Worm (Caenorhabditis elegans) whole organism, L1 larva: Measurements from ENCODE around the gene spl-3.

Experiments used
- C04F5.9 ChIP-seq: sonication (generic microtip); optimal IDR thresholded peaks from 2 replicates; lab custom pipeline; 2016; ENCODE audit warnings: missing genetic modification characterization, missing compliant biosample characterization
- ama-1 ChIP-seq: fragments of 150-350 bp; optimal IDR thresholded peaks from 2 replicates; lab custom pipeline; 2014
- blmp-1 ChIP-seq: fragments of 150-350 bp; optimal IDR thresholded peaks from 2 replicates; lab custom pipeline; 2014; ENCODE audit warnings: missing biosample characterization, missing genetic modification characterization
- ceh-82 ChIP-seq, 3 experiments: fragments of 150-350 bp in 1 of 3; sonication (generic microtip) in 2 of 3; optimal IDR thresholded peaks; 2 replicates each; lab custom pipeline; 2014 to 2017; ENCODE audit warnings: missing biosample characterization in 3 of 3, missing genetic modification characterization in 3 of 3
- efl-1 ChIP-seq, 4 experiments: fragments of 150-350 bp; optimal IDR thresholded peaks in 3 of 4; peaks in 1 of 4; 1 replicate in 1 of 4; 2 replicates in 3 of 4; lab custom pipeline; 2014; ENCODE audit warnings: missing biosample characterization in 2 of 4, missing genetic modification characterization in 2 of 4, missing genetic modification reagents in 2 of 4
- efl-3 ChIP-seq: fragments of 200-800 bp; sonication (Bioruptor generic); optimal IDR thresholded peaks from 2 replicates; lab custom pipeline; 2018; ENCODE audit warnings: mild to moderate bottlenecking, missing genetic modification characterization, missing compliant biosample characterization
- egl-27 ChIP-seq, 2 experiments: fragments of 150-350 bp in 1 of 2; sonication (generic microtip); optimal IDR thresholded peaks; 3 replicates each; lab custom pipeline; 2017 to 2018; ENCODE audit warnings: missing biosample characterization in 2 of 2, missing genetic modification characterization in 2 of 2, missing genetic modification reagents in 2 of 2
- elt-2 ChIP-seq: sonication (generic microtip); optimal IDR thresholded peaks from 2 replicates; lab custom pipeline; 2016; ENCODE audit warnings: missing genetic modification characterization, mild to moderate bottlenecking, inconsistent platforms, missing compliant biosample characterization, missing genetic modification reagents
- elt-3 ChIP-seq, 6 experiments: fragments of 150-350 bp in 1 of 6; sonication (generic microtip); optimal IDR thresholded peaks; 2 replicates each; lab custom pipeline; 2017 to 2018; ENCODE audit warnings: missing biosample characterization in 6 of 6, missing genetic modification characterization in 6 of 6, inconsistent platforms in 1 of 6
- ets-5 ChIP-seq: fragments of 200-800 bp; sonication (Bioruptor generic); IDR thresholded peaks from 2 replicates; pipeline ENCODE4 v1.3.6; 2022; ENCODE audit warnings: missing genetic modification characterization, missing compliant biosample characterization
- fkh-8 ChIP-seq: sonication (generic microtip); optimal IDR thresholded peaks from 2 replicates; lab custom pipeline; 2016; ENCODE audit warnings: mild to moderate bottlenecking, missing genetic modification characterization, missing compliant biosample characterization
- fos-1 ChIP-seq: fragments of 150-350 bp; optimal IDR thresholded peaks from 2 replicates; lab custom pipeline; 2014; ENCODE audit warnings: missing biosample characterization, missing genetic modification characterization
- grh-1 ChIP-seq: fragments of 200-800 bp; sonication (Bioruptor generic); IDR thresholded peaks from 2 replicates; pipeline ENCODE4 v1.3.6; 2022; ENCODE audit warnings: missing genetic modification reagents, missing genetic modification characterization, missing compliant biosample characterization
- hpl-2 ChIP-seq: fragments of 150-350 bp; optimal IDR thresholded peaks from 2 replicates; lab custom pipeline; 2014; ENCODE audit warnings: missing biosample characterization, missing genetic modification reagents, missing genetic modification characterization
- irx-1 ChIP-seq: sonication (generic microtip); optimal IDR thresholded peaks from 2 replicates; lab custom pipeline; 2016; ENCODE audit warnings: missing genetic modification characterization, missing compliant biosample characterization
- lin-13 ChIP-seq: fragments of 150-350 bp; optimal IDR thresholded peaks from 2 replicates; lab custom pipeline; 2014; ENCODE audit warnings: missing biosample characterization, missing genetic modification reagents, missing genetic modification characterization
- lin-35 ChIP-seq, 2 experiments: fragments of 150-350 bp; optimal IDR thresholded peaks; 2 replicates each; lab custom pipeline; 2014; ENCODE audit warnings: missing biosample characterization in 2 of 2, missing genetic modification characterization in 2 of 2, missing genetic modification reagents in 2 of 2
- mab-9 ChIP-seq: fragments of 200-800 bp; sonication (Bioruptor generic); IDR thresholded peaks from 2 replicates; pipeline ENCODE4 v1.3.6; 2022; ENCODE audit warnings: missing genetic modification reagents, missing genetic modification characterization, missing compliant biosample characterization
- mep-1 ChIP-seq: fragments of 150-350 bp; optimal IDR thresholded peaks from 2 replicates; lab custom pipeline; 2014; ENCODE audit warnings: missing biosample characterization, missing genetic modification characterization
- nhr-28 ChIP-seq: fragments of 150-350 bp; optimal IDR thresholded peaks from 2 replicates; lab custom pipeline; 2014; ENCODE audit warnings: missing biosample characterization, missing genetic modification characterization
- nhr-71 ChIP-seq: sonication (generic microtip); optimal IDR thresholded peaks from 2 replicates; lab custom pipeline; 2016; ENCODE audit warnings: mild to moderate bottlenecking, missing genetic modification characterization, moderate library complexity, missing compliant biosample characterization
- nhr-77 ChIP-seq: fragments of 150-350 bp; optimal IDR thresholded peaks from 2 replicates; lab custom pipeline; 2014; ENCODE audit warnings: missing biosample characterization, missing genetic modification characterization
- nhr-85 ChIP-seq: sonication (generic microtip); peaks from one replicate; lab custom pipeline; 2016; ENCODE audit warnings: missing genetic modification characterization, inconsistent platforms, missing compliant biosample characterization
- nhr-90 ChIP-seq: sonication (generic microtip); optimal IDR thresholded peaks from 2 replicates; lab custom pipeline; 2016; ENCODE audit warnings: mild to moderate bottlenecking, missing genetic modification characterization, missing compliant biosample characterization; ENCODE audit not compliant: poor library complexity
- pqm-1 ChIP-seq: sonication (generic microtip); optimal IDR thresholded peaks from 3 replicates; lab custom pipeline; 2017; ENCODE audit warnings: missing biosample characterization, missing genetic modification characterization
- snpc-4 ChIP-seq: fragments of 150-350 bp; optimal IDR thresholded peaks from 2 replicates; lab custom pipeline; 2014; ENCODE audit warnings: missing biosample characterization, missing genetic modification characterization
- snu-23 ChIP-seq: sonication (generic microtip); optimal IDR thresholded peaks from 2 replicates; lab custom pipeline; 2016; ENCODE audit warnings: missing genetic modification characterization, missing compliant biosample characterization
- sup-37 ChIP-seq: fragments of 200-800 bp; sonication (Bioruptor generic); optimal IDR thresholded peaks from 2 replicates; lab custom pipeline; 2018; ENCODE audit warnings: mild to moderate bottlenecking, missing genetic modification characterization, missing compliant biosample characterization
- tbx-2 ChIP-seq: sonication (generic microtip); optimal IDR thresholded peaks from 2 replicates; lab custom pipeline; 2016; ENCODE audit warnings: missing genetic modification characterization, missing compliant biosample characterization
- tlp-1 ChIP-seq: fragments of 150-350 bp; optimal IDR thresholded peaks from 2 replicates; lab custom pipeline; 2014; ENCODE audit warnings: missing biosample characterization, missing genetic modification characterization
- unc-130 ChIP-seq: fragments of 150-350 bp; optimal IDR thresholded peaks from 2 replicates; lab custom pipeline; 2017; ENCODE audit warnings: missing biosample characterization, missing genetic modification characterization, inconsistent platforms
- unc-62 ChIP-seq: fragments of 150-350 bp; optimal IDR thresholded peaks from 2 replicates; lab custom pipeline; 2014; ENCODE audit warnings: missing biosample characterization, missing genetic modification reagents, missing genetic modification characterization
- unc-86 ChIP-seq: sonication (generic microtip); optimal IDR thresholded peaks from 2 replicates; lab custom pipeline; 2016; ENCODE audit warnings: missing genetic modification characterization, missing compliant biosample characterization
- unc-98 ChIP-seq: fragments of 200-800 bp; sonication (Bioruptor generic); IDR thresholded peaks from 2 replicates; pipeline ENCODE4 v1.3.6; 2022; ENCODE audit warnings: missing genetic modification characterization, missing compliant biosample characterization
- vab-15 ChIP-seq: sonication (generic microtip); optimal IDR thresholded peaks from 2 replicates; lab custom pipeline; 2017; ENCODE audit warnings: missing genotype, mild to moderate bottlenecking, missing genetic modification characterization, missing compliant biosample characterization
- ztf-11 ChIP-seq, 2 experiments: sonication (generic microtip); optimal IDR thresholded peaks; 2 replicates each; lab custom pipeline; 2016 to 2017; ENCODE audit warnings: missing genetic modification characterization in 2 of 2, missing biosample characterization in 1 of 2, missing compliant biosample characterization in 1 of 2

Gene spl-3

ce11 chrIV:1192765-1193164, at the start of gene spl-3:
Gene spl-3, plus strand, starts transcription at chrIV:1193065.
- TF ChIP-seq fos-1 (tag; lab: Kevin White, UChicago), result no peak
- no peak for TF ChIP-seq snpc-4
- TF ChIP-seq ztf-11 (tag; optimal IDR thresholded peaks at IDR 0.05; lab: Kevin White, UChicago), result no peak
- no peak for TF ChIP-seq nhr-90
- TF ChIP-seq mep-1 (tag; lab: Kevin White, UChicago), result no peak
- TF ChIP-seq efl-1 (optimal IDR thresholded peaks at IDR 0.05; lab: Kevin White, UChicago), result no peak
- TF ChIP-seq efl-1 (GFP tag; optimal IDR thresholded peaks at IDR 0.05 in 1 of 2; lab: Kevin White, UChicago), result no peak
- no peak for TF ChIP-seq unc-62 (GFP tag; lab: Kevin White, UChicago)
- TF ChIP-seq ama-1 (lab: Kevin White, UChicago), result no peak
- TF ChIP-seq nhr-28 (tag; lab: Kevin White, UChicago), result no peak
- no peak for TF ChIP-seq ets-5 (GFP tag; lab: Robert Waterston, UW)
- TF ChIP-seq sup-37 (GFP tag; lab: Kevin White, UChicago), result no peak
- TF ChIP-seq lin-13, result no peak
- no peak for TF ChIP-seq pqm-1 (tag; lab: Kevin White, UChicago)
- TF ChIP-seq ceh-82 (tag; optimal IDR thresholded peaks at IDR 0.05; lab: Kevin White, UChicago), result no peak
- no peak for TF ChIP-seq tbx-2 (tag; lab: Kevin White, UChicago)
- TF ChIP-seq fkh-8, result no peak
- TF ChIP-seq unc-98 (GFP tag; lab: Robert Waterston, UW), result no peak
- no peak for TF ChIP-seq vab-15
- no peak for TF ChIP-seq unc-86 (tag; lab: Kevin White, UChicago)
- TF ChIP-seq nhr-77 (tag; lab: Kevin White, UChicago), result no peak
- TF ChIP-seq, all 84 proteins: peak for 0

ce11 chrIV:1147594-1147993, 45.3 kb upstream of the spl-3 start:
- TF ChIP-seq elt-2 (tag; lab: Kevin White, UChicago) (peak; percentile 84), tlp-1 (peak; percentile 57), unc-130 (no peak), nhr-85 (tag; lab: Kevin White, UChicago) (peak; percentile 11), egl-27 (tag; optimal IDR thresholded peaks at IDR 0.05; lab: Kevin White, UChicago) (no peak), efl-1 (optimal IDR thresholded peaks at IDR 0.05; lab: Kevin White, UChicago) (no peak), efl-1 (GFP tag; optimal IDR thresholded peaks at IDR 0.05 in 1 of 2; lab: Kevin White, UChicago) (peak in 1 of 2 experiments; percentile 69)

- TF ChIP-seq elt-3 (tag; optimal IDR thresholded peaks at IDR 0.05; lab: Kevin White, UChicago) (peak in 1 of 6 experiments; percentile 10), mab-9 (GFP tag; lab: Robert Waterston, UW) (no peak), pqm-1 (tag; lab: Kevin White, UChicago) (peak; percentile 31), fkh-8 (no peak), elt-2 (tag; lab: Kevin White, UChicago) (peak; percentile 56), nhr-85 (tag; lab: Kevin White, UChicago) (peak; percentile 56), efl-1 (optimal IDR thresholded peaks at IDR 0.05; lab: Kevin White, UChicago) (no peak), efl-1 (GFP tag; optimal IDR thresholded peaks at IDR 0.05 in 1 of 2; lab: Kevin White, UChicago) (peak in 1 of 2 experiments; percentile 41)
Observed at ce11 chrIV:1148425-1149151, 44.3 kb upstream of the spl-3 start.

ce11 chrIV:1155206-1155605, 37.7 kb upstream of the spl-3 start:
- TF ChIP-seq elt-3 (tag; optimal IDR thresholded peaks at IDR 0.05; lab: Kevin White, UChicago) (peak in 1 of 6 experiments; percentile 52), irx-1 (no peak), nhr-85 (tag; lab: Kevin White, UChicago) (peak; percentile 94), snu-23 (GFP tag; lab: Kevin White, UChicago) (peak; percentile 16), grh-1 (GFP tag; lab: Robert Waterston, UW) (peak; percentile 75), blmp-1 (peak; percentile 15), snpc-4 (no peak)
- TF ChIP-seq, all 84 proteins: peak for 5

ce11 chrIV:1157928-1158327, 34.9 kb upstream of the spl-3 start, which contains the start of gene C50A2.3:
Gene C50A2.3, minus strand, starts transcription at chrIV:1158028.
- TF ChIP-seq nhr-71 (tag; lab: Kevin White, UChicago) (no peak), efl-3 (GFP tag; lab: Kevin White, UChicago) (no peak), unc-98 (GFP tag; lab: Robert Waterston, UW) (no peak), C04F5.9 (no peak), hpl-2 (no peak), lin-35 (GFP tag; optimal IDR thresholded peaks at IDR 0.05; lab: Kevin White, UChicago) (no peak), egl-27 (tag; optimal IDR thresholded peaks at IDR 0.05; lab: Kevin White, UChicago) (no peak)
- TF ChIP-seq, all 84 proteins: peak for 0
